Fruit fly (Drosophila melanogaster) whole organism, embryonic: ENCODE results near the gene E2f2.

Experiments
- ATbp ChIP-seq: fragments of 200-800 bp; sonication (Bioruptor generic); optimal IDR thresholded peaks from 2 replicates; lab custom pipeline; 2017; ENCODE audit warnings: missing biosample characterization, mild to moderate bottlenecking, missing genetic modification characterization, missing genetic modification reagents
- Abd-B ChIP-seq: fragments of 200-800 bp; sonication (Bioruptor generic); optimal IDR thresholded peaks from 2 replicates; lab custom pipeline; 2018; ENCODE audit warnings: missing biosample characterization, mild to moderate bottlenecking, missing genetic modification characterization, moderate library complexity
- BEAF-32 ChIP-seq: fragments of 200-800 bp; sonication (Bioruptor generic); optimal IDR thresholded peaks from 3 replicates; lab custom pipeline; 2017; ENCODE audit warnings: missing biosample characterization, missing genetic modification characterization, mild to moderate bottlenecking, moderate library complexity, missing genetic modification reagents
- CG10431 ChIP-seq: fragments of 200-800 bp; sonication (Bioruptor generic); optimal IDR thresholded peaks from 3 replicates; lab custom pipeline; 2018; ENCODE audit warnings: missing biosample characterization, mild to moderate bottlenecking, missing genetic modification characterization
- CG10979 ChIP-seq: fragments of 200-800 bp; sonication (Bioruptor generic); optimal IDR thresholded peaks from 2 replicates; lab custom pipeline; 2018; ENCODE audit warnings: missing biosample characterization, mild to moderate bottlenecking, missing genetic modification characterization, moderate library complexity
- CG11504 ChIP-seq: fragments of 200-800 bp; sonication (Bioruptor generic); optimal IDR thresholded peaks from 3 replicates; lab custom pipeline; 2019; ENCODE audit warnings: missing biosample characterization, mild to moderate bottlenecking, missing genetic modification characterization, moderate library complexity
- CG12391 ChIP-seq: fragments of 200-800 bp; sonication (Bioruptor generic); optimal IDR thresholded peaks from 3 replicates; lab custom pipeline; 2018; ENCODE audit warnings: missing biosample characterization, mild to moderate bottlenecking, missing genetic modification characterization, moderate library complexity
- CG13775 ChIP-seq: fragments of 200-800 bp; sonication (Bioruptor generic); optimal IDR thresholded peaks from 3 replicates; lab custom pipeline; 2017; ENCODE audit warnings: missing biosample characterization, mild to moderate bottlenecking, missing genetic modification characterization
- CG14441 ChIP-seq: fragments of 200-800 bp; sonication (Bioruptor generic); IDR thresholded peaks from 2 replicates; pipeline ENCODE4 v1.3.6; 2022; ENCODE audit warnings: missing biosample characterization, missing genetic modification characterization
- CG15073 ChIP-seq: fragments of 200-800 bp; sonication (Bioruptor generic); optimal IDR thresholded peaks from 2 replicates; lab custom pipeline; 2016; ENCODE audit warnings: missing biosample characterization, missing genetic modification characterization
- CG15696 ChIP-seq: fragments of 200-800 bp; sonication (Bioruptor generic); optimal IDR thresholded peaks from 2 replicates; lab custom pipeline; 2019; ENCODE audit warnings: missing biosample characterization, mild to moderate bottlenecking, missing genetic modification characterization, moderate library complexity
- CG16863 ChIP-seq: fragments of 200-800 bp; sonication (Bioruptor generic); optimal IDR thresholded peaks from 3 replicates; lab custom pipeline; 2016; ENCODE audit warnings: missing biosample characterization, missing genetic modification characterization
- CG18476 ChIP-seq: fragments of 200-800 bp; sonication (Bioruptor generic); optimal IDR thresholded peaks from 2 replicates; lab custom pipeline; 2016; ENCODE audit warnings: missing biosample characterization, mild to moderate bottlenecking, missing genetic modification characterization
- CG2129 ChIP-seq: fragments of 200-800 bp; sonication (Bioruptor generic); IDR thresholded peaks from 2 replicates; pipeline ENCODE4 v1.3.6; 2022; ENCODE audit warnings: missing biosample characterization, missing genetic modification characterization; ENCODE audit not compliant: partially characterized antibody
- CG30403 ChIP-seq: fragments of 200-800 bp; sonication (Bioruptor generic); optimal IDR thresholded peaks from 3 replicates; lab custom pipeline; 2016; ENCODE audit warnings: missing biosample characterization, missing genetic modification characterization
- CG32532 ChIP-seq: fragments of 200-800 bp; sonication (Bioruptor generic); IDR thresholded peaks from 2 replicates; pipeline ENCODE4 v1.3.6; 2022; ENCODE audit warnings: missing biosample characterization, missing genetic modification characterization
- CG3726 ChIP-seq: fragments of 200-800 bp; sonication (Bioruptor generic); IDR thresholded peaks from 3 replicates; pipeline ENCODE4, ENCODE4 v1.3.6; 2022; ENCODE audit warnings: missing biosample characterization, missing genetic modification characterization
- CG6254 ChIP-seq: fragments of 200-800 bp; sonication (Bioruptor generic); optimal IDR thresholded peaks from 3 replicates; lab custom pipeline; 2017; ENCODE audit warnings: mild to moderate bottlenecking, missing biosample characterization, missing genetic modification reagents, missing genetic modification characterization
- CG6683 ChIP-seq: fragments of 200-800 bp; sonication (Bioruptor generic); optimal IDR thresholded peaks from 2 replicates; lab custom pipeline; 2017; ENCODE audit warnings: missing biosample characterization, mild to moderate bottlenecking, missing genetic modification characterization, missing genetic modification reagents
- CG6791 ChIP-seq: fragments of 200-800 bp; sonication (Bioruptor generic); IDR thresholded peaks from 3 replicates; pipeline ENCODE4 v1.3.6; 2022; ENCODE audit warnings: missing biosample characterization, missing genetic modification characterization; ENCODE audit not compliant: partially characterized antibody
- CG8765 ChIP-seq: fragments of 200-800 bp; sonication (Bioruptor generic); IDR thresholded peaks from 2 replicates; pipeline ENCODE4 v1.3.6; 2022; ENCODE audit warnings: missing biosample characterization, missing genetic modification characterization
- CG8944 ChIP-seq: fragments of 200-800 bp; sonication (Bioruptor generic); optimal IDR thresholded peaks from 3 replicates; lab custom pipeline; 2016; ENCODE audit warnings: missing biosample characterization, missing genetic modification characterization
- CG9797 ChIP-seq: fragments of 200-800 bp; sonication (Bioruptor generic); optimal IDR thresholded peaks from 3 replicates; lab custom pipeline; 2018; ENCODE audit warnings: missing biosample characterization, mild to moderate bottlenecking, missing genetic modification characterization
- CG9876 ChIP-seq: fragments of 200-800 bp; sonication (Bioruptor generic); optimal IDR thresholded peaks from 2 replicates; lab custom pipeline; 2016; ENCODE audit warnings: missing biosample characterization, missing genetic modification characterization
- CoRest ChIP-seq: fragments of 200-800 bp; sonication (Bioruptor generic); optimal IDR thresholded peaks from 3 replicates; lab custom pipeline; 2018; ENCODE audit warnings: missing biosample characterization, mild to moderate bottlenecking, missing genetic modification characterization, moderate library complexity
- Dref ChIP-seq: fragments of 200-800 bp; sonication (Bioruptor generic); IDR thresholded peaks from 2 replicates; pipeline ENCODE4 v1.3.6; 2022; ENCODE audit warnings: missing biosample characterization, missing genetic modification characterization
- E2f2 ChIP-seq: fragments of 200-800 bp; sonication (Bioruptor generic); IDR thresholded peaks from 2 replicates; pipeline ENCODE4 v1.3.6; 2022; ENCODE audit warnings: missing biosample characterization, missing genetic modification characterization
- Fer1 ChIP-seq: fragments of 200-800 bp; sonication (Bioruptor generic); optimal IDR thresholded peaks from 2 replicates; lab custom pipeline; 2017; ENCODE audit warnings: missing biosample characterization, mild to moderate bottlenecking, missing genetic modification characterization
- GATAe ChIP-seq: fragments of 200-800 bp; sonication (Bioruptor generic); conservative IDR thresholded peaks from 2 replicates; pipeline ENCODE4 v1.3.6; 2022; ENCODE audit warnings: missing biosample characterization, missing genetic modification characterization
- Gug ChIP-seq: fragments of 200-800 bp; sonication (Bioruptor generic); IDR thresholded peaks from 4 replicates; pipeline ENCODE4 v1.3.6; 2022; ENCODE audit warnings: missing biosample characterization, missing genetic modification characterization
- HLH3B ChIP-seq: fragments of 200-800 bp; sonication (Bioruptor generic); IDR thresholded peaks from 2 replicates; pipeline ENCODE4 v1.3.6; 2022; ENCODE audit warnings: missing biosample characterization, missing genetic modification characterization
- Hr78 ChIP-seq, 2 experiments: fragments of 200-800 bp in 1 of 2; fragments of >200 bp in 1 of 2; sonication (Bioruptor generic) in 1 of 2; optimal IDR thresholded peaks; 2 replicates each; lab custom pipeline; 2017 to 2019; ENCODE audit warnings: missing biosample characterization in 2 of 2, missing genetic modification characterization in 2 of 2, mild to moderate bottlenecking in 1 of 2, moderate library complexity in 1 of 2
- Scr ChIP-seq: fragments of 200-800 bp; sonication (Bioruptor generic); IDR thresholded peaks from 2 replicates; pipeline ENCODE4 v1.3.6; 2022; ENCODE audit warnings: missing biosample characterization, missing genetic modification characterization; ENCODE audit not compliant: partially characterized antibody
- TFAM ChIP-seq: fragments of 200-800 bp; sonication (Bioruptor generic); optimal IDR thresholded peaks from 2 replicates; lab custom pipeline; 2017; ENCODE audit warnings: missing biosample characterization, missing genetic modification characterization, inconsistent platforms
- Taf1 ChIP-seq: fragments of 200-800 bp; sonication (Bioruptor generic); IDR thresholded peaks from 2 replicates; pipeline ENCODE4 v1.3.6; 2022; ENCODE audit warnings: missing biosample characterization, missing genetic modification characterization
- Xbp1 ChIP-seq: fragments of 200-800 bp; sonication (Bioruptor generic); optimal IDR thresholded peaks from 3 replicates; lab custom pipeline; 2016; ENCODE audit warnings: missing biosample characterization, mild to moderate bottlenecking, missing genetic modification characterization
- dpn ChIP-seq, 2 experiments: fragments of 200-800 bp; sonication (Bioruptor generic); optimal IDR thresholded peaks; 3 replicates each; lab custom pipeline; 2016; ENCODE audit warnings: missing biosample characterization in 2 of 2, missing genetic modification characterization in 2 of 2
- fd64A ChIP-seq: fragments of 200-800 bp; sonication (Bioruptor generic); optimal IDR thresholded peaks from 3 replicates; lab custom pipeline; 2018; ENCODE audit warnings: missing biosample characterization, mild to moderate bottlenecking, missing genetic modification characterization
- gfzf ChIP-seq: fragments of 200-800 bp; sonication (Bioruptor generic); optimal IDR thresholded peaks from 2 replicates; lab custom pipeline; 2016; ENCODE audit warnings: missing biosample characterization, mild to moderate bottlenecking, missing genetic modification characterization, moderate library complexity
- hkb ChIP-seq, 2 experiments: fragments of 200-800 bp in 1 of 2; fragments of >200 bp in 1 of 2; sonication (Bioruptor generic) in 1 of 2; IDR thresholded peaks in 1 of 2; optimal IDR thresholded peaks in 1 of 2; 2 replicates each; pipeline versions ENCODE4 v1.3.6 to Lab custom; 2017 to 2022; ENCODE audit warnings: missing biosample characterization in 1 of 2, missing genetic modification characterization in 1 of 2
- sc ChIP-seq, 3 experiments: fragments of >200 bp in 2 of 3; fragments of 200-800 bp in 1 of 3; sonication (Bioruptor generic) in 1 of 3; optimal IDR thresholded peaks; 2 replicates in 2 of 3; 3 replicates in 1 of 3; lab custom pipeline; 2017; ENCODE audit warnings: mild to moderate bottlenecking in 1 of 3, missing biosample characterization in 1 of 3, missing genetic modification characterization in 1 of 3, missing genetic modification reagents in 1 of 3
- sens ChIP-seq: fragments of 200-800 bp; sonication (Bioruptor generic); peaks from one replicate; lab custom pipeline; 2016; ENCODE audit warnings: missing biosample characterization, missing genetic modification characterization
- sim ChIP-seq: fragments of 200-800 bp; sonication (Bioruptor generic); IDR thresholded peaks from 2 replicates; pipeline ENCODE4 v1.3.6; 2022; ENCODE audit warnings: missing biosample characterization, missing genetic modification characterization
- slbo ChIP-seq: fragments of 200-800 bp; sonication (Bioruptor generic); IDR thresholded peaks from 2 replicates; pipeline ENCODE4 v1.3.6; 2022; ENCODE audit warnings: missing biosample characterization, missing genetic modification characterization
- sob ChIP-seq: fragments of 200-800 bp; sonication (Bioruptor generic); IDR thresholded peaks from 2 replicates; pipeline ENCODE4 v1.3.6; 2022; ENCODE audit warnings: missing biosample characterization, missing genetic modification characterization
- ssp ChIP-seq: fragments of 200-800 bp; sonication (Bioruptor generic); IDR thresholded peaks from 2 replicates; pipeline ENCODE4 v1.3.6; 2022; ENCODE audit warnings: missing biosample characterization, missing genetic modification characterization
- unpg ChIP-seq: fragments of 200-800 bp; sonication (Bioruptor generic); optimal IDR thresholded peaks from 3 replicates; lab custom pipeline; 2018; ENCODE audit warnings: missing biosample characterization, mild to moderate bottlenecking, missing genetic modification characterization, moderate library complexity
- zfh1 ChIP-seq: fragments of 200-800 bp; sonication (Bioruptor generic); IDR thresholded peaks from 3 replicates; pipeline ENCODE4 v1.3.6; 2022; ENCODE audit warnings: missing biosample characterization, missing genetic modification characterization
- zfh2 ChIP-seq: fragments of 200-800 bp; sonication (Bioruptor generic); optimal IDR thresholded peaks from 2 replicates; lab custom pipeline; 2016; ENCODE audit warnings: missing biosample characterization, missing genetic modification characterization

The E2f2 gene

dm6 chr2L:21149053-21149452 lies 7.5 kb downstream of the E2f2 start (continued):
- TF ChIP-seq E2f2 (GFP tag; lab: Robert Waterston, UW) (peak; percentile 91), CoRest (tag; lab: Kevin White, UChicago) (peak; percentile 66), sim (peak; percentile 43; the same call in 1 of the 2 replicates), CG15073 (GFP tag; lab: Kevin White, UChicago) (no peak), HLH3B (GFP tag; lab: Robert Waterston, UW) (peak; percentile 66; the same call in 1 of the 2 replicates), CG6791 (GFP tag; lab: Robert Waterston, UW) (peak; percentile 72), sc (optimal IDR thresholded peaks at IDR 0.05; lab: Kevin White, UChicago) (no peak), sc (GFP tag; optimal IDR thresholded peaks at IDR 0.05; lab: Kevin White, UChicago) (no peak), fd64A (GFP tag; lab: Kevin White, UChicago) (no peak), ATbp (GFP tag; lab: Kevin White, UChicago) (peak; percentile 20), unpg (GFP tag; lab: Kevin White, UChicago) (peak; percentile 71), zfh1 (GFP tag; lab: Robert Waterston, UW) (0 out of 3 replicates have a peak, but pooled peaks have one; percentile 43), Abd-B (GFP tag; lab: Kevin White, UChicago) (peak; percentile 13), CG10979 (tag; lab: Kevin White, UChicago) (peak; percentile 58), CG30403 (GFP tag; lab: Kevin White, UChicago) (peak; percentile 50), ssp (GFP tag; lab: Robert Waterston, UW) (peak; percentile 53), gfzf (GFP tag; lab: Kevin White, UChicago) (no peak), CG11504 (tag; lab: Kevin White, UChicago) (no peak), CG14441 (GFP tag; lab: Robert Waterston, UW) (no peak), CG8765 (GFP tag; lab: Robert Waterston, UW) (no peak), TFAM (GFP tag; lab: Kevin White, UChicago) (no peak), GATAe (GFP tag; lab: Robert Waterston, UW) (peak; percentile 90), CG9876 (GFP tag; lab: Kevin White, UChicago) (no peak), Hr78 (GFP tag; optimal IDR thresholded peaks at IDR 0.05; lab: Kevin White, UChicago) (no peak), CG18476 (GFP tag; lab: Kevin White, UChicago) (peak; percentile 7), CG6683 (GFP tag; lab: Kevin White, UChicago) (no peak), CG13775 (peak; percentile 20), Taf1 (no peak), hkb (optimal IDR thresholded peaks at IDR 0.05; lab: Kevin White, UChicago) (no peak), hkb (GFP tag; IDR thresholded peaks at IDR 0.05; lab: Robert Waterston, UW) (peak; percentile 81), dpn (GFP tag; optimal IDR thresholded peaks at IDR 0.05; lab: Kevin White, UChicago) (peak; percentile 36 to 49), zfh2 (no peak), CG12391 (tag; lab: Kevin White, UChicago) (peak; percentile 74), CG15696 (peak; percentile 28), sens (GFP tag; lab: Kevin White, UChicago) (peak; percentile 31), CG3726 (GFP tag; lab: Robert Waterston, UW) (no peak), CG2129 (GFP tag; lab: Robert Waterston, UW) (no peak), Xbp1 (GFP tag; lab: Kevin White, UChicago) (peak; percentile 57), Gug (GFP tag; lab: Robert Waterston, UW) (peak; percentile 26; the same call in 1 of the 4 replicates), CG8944 (GFP tag; lab: Kevin White, UChicago) (no peak), sob (GFP tag; lab: Robert Waterston, UW) (0 out of 2 replicates have a peak, but pooled peaks have one; percentile 40), Fer1 (GFP tag; lab: Kevin White, UChicago) (peak; percentile 42), BEAF-32 (GFP tag; lab: Kevin White, UChicago) (peak; percentile 72), CG32532 (GFP tag; lab: Robert Waterston, UW) (peak; percentile 79), Scr (GFP tag; lab: Robert Waterston, UW) (peak; percentile 67), CG6254 (GFP tag; lab: Kevin White, UChicago) (peak; percentile 15), slbo (GFP tag; lab: Robert Waterston, UW) (peak; percentile 75), CG10431 (no peak), Dref (peak; percentile 83), CG16863 (GFP tag; lab: Kevin White, UChicago) (no peak), CG9797 (GFP tag; lab: Kevin White, UChicago) (no peak)
